Fruit fly (Drosophila melanogaster) whole organism, embryonic: ENCODE measurements around the gene CG34435.
A peak's percentile ranks its signal among the peaks of the same experiment; 100 is the strongest.

Experiments
- ATbp ChIP-seq: fragments of 200-800 bp; sonication (Bioruptor generic); optimal IDR thresholded peaks from 2 replicates; lab custom pipeline; 2017; ENCODE audit warnings: missing biosample characterization, mild to moderate bottlenecking, missing genetic modification characterization, missing genetic modification reagents
- CG11504 ChIP-seq: fragments of 200-800 bp; sonication (Bioruptor generic); optimal IDR thresholded peaks from 3 replicates; lab custom pipeline; 2019; ENCODE audit warnings: missing biosample characterization, mild to moderate bottlenecking, missing genetic modification characterization, moderate library complexity
- CG1233 ChIP-seq: fragments of 200-800 bp; sonication (Bioruptor generic); optimal IDR thresholded peaks from 4 replicates; lab custom pipeline; 2018; ENCODE audit warnings: missing biosample characterization, mild to moderate bottlenecking, missing genetic modification characterization
- CG15011 ChIP-seq: fragments of 200-800 bp; sonication (Bioruptor generic); optimal IDR thresholded peaks from 3 replicates; lab custom pipeline; 2018; ENCODE audit warnings: missing biosample characterization, mild to moderate bottlenecking, missing genetic modification characterization
- CG17359 ChIP-seq: fragments of 200-800 bp; sonication (Bioruptor generic); optimal IDR thresholded peaks from 3 replicates; lab custom pipeline; 2018; ENCODE audit warnings: missing biosample characterization, mild to moderate bottlenecking, missing genetic modification characterization, moderate library complexity
- CG18476 ChIP-seq: fragments of 200-800 bp; sonication (Bioruptor generic); optimal IDR thresholded peaks from 2 replicates; lab custom pipeline; 2016; ENCODE audit warnings: missing biosample characterization, mild to moderate bottlenecking, missing genetic modification characterization
- CG18599 ChIP-seq: fragments of 200-800 bp; sonication (Bioruptor generic); optimal IDR thresholded peaks from 3 replicates; lab custom pipeline; 2017; ENCODE audit warnings: missing biosample characterization, missing genetic modification characterization, mild to moderate bottlenecking, moderate library complexity, missing genetic modification reagents
- CG2712 ChIP-seq: fragments of 200-800 bp; optimal IDR thresholded peaks from 3 replicates; lab custom pipeline; 2019; ENCODE audit warnings: missing biosample characterization, mild to moderate bottlenecking, missing genetic modification characterization, moderate library complexity
- CG30431 ChIP-seq: fragments of 200-800 bp; sonication (Bioruptor generic); optimal IDR thresholded peaks from 2 replicates; lab custom pipeline; 2017; ENCODE audit warnings: missing biosample characterization, missing genetic modification characterization
- CG31365 ChIP-seq: fragments of 200-800 bp; sonication (Bioruptor generic); optimal IDR thresholded peaks from 2 replicates; lab custom pipeline; 2018; ENCODE audit warnings: missing biosample characterization, mild to moderate bottlenecking, missing genetic modification characterization
- CG3163 ChIP-seq: fragments of 200-800 bp; sonication (Bioruptor generic); optimal IDR thresholded peaks from 3 replicates; lab custom pipeline; 2016; ENCODE audit warnings: missing biosample characterization, missing genetic modification characterization
- CG3847 ChIP-seq: fragments of 200-800 bp; sonication (Bioruptor generic); IDR thresholded peaks from 2 replicates; pipeline ENCODE4 v1.3.6; 2022; ENCODE audit warnings: missing biosample characterization, missing genetic modification characterization
- CG4424 ChIP-seq: fragments of 200-800 bp; sonication (Bioruptor generic); optimal IDR thresholded peaks from 3 replicates; lab custom pipeline; 2016; ENCODE audit warnings: missing biosample characterization, missing genetic modification characterization
- CG5953 ChIP-seq: fragments of 200-800 bp; sonication (Bioruptor generic); IDR thresholded peaks from 2 replicates; pipeline ENCODE4 v1.3.6; 2022; ENCODE audit warnings: missing biosample characterization, missing genetic modification characterization
- CG7556 ChIP-seq: fragments of 200-800 bp; sonication (Bioruptor generic); optimal IDR thresholded peaks from 2 replicates; lab custom pipeline; 2017; ENCODE audit warnings: missing biosample characterization, mild to moderate bottlenecking, missing genetic modification characterization
- CG8765 ChIP-seq: fragments of 200-800 bp; sonication (Bioruptor generic); IDR thresholded peaks from 2 replicates; pipeline ENCODE4 v1.3.6; 2022; ENCODE audit warnings: missing biosample characterization, missing genetic modification characterization
- CG8924 ChIP-seq: fragments of 200-800 bp; optimal IDR thresholded peaks from 3 replicates; lab custom pipeline; 2019; ENCODE audit warnings: missing biosample characterization, mild to moderate bottlenecking, missing genetic modification characterization, moderate library complexity
- CG9215 ChIP-seq: fragments of 200-800 bp; sonication (Bioruptor generic); IDR thresholded peaks from 2 replicates; pipeline ENCODE4 v1.3.6; 2022; ENCODE audit warnings: missing biosample characterization, missing genetic modification characterization
- CG9727 ChIP-seq: fragments of 200-800 bp; sonication (Bioruptor generic); optimal IDR thresholded peaks from 3 replicates; lab custom pipeline; 2017; ENCODE audit warnings: missing biosample characterization, mild to moderate bottlenecking, missing genetic modification characterization
- D ChIP-seq, 2 experiments: fragments of 200-800 bp in 1 of 2; fragments of >200 bp in 1 of 2; sonication (Bioruptor generic) in 1 of 2; optimal IDR thresholded peaks; 2 replicates in 1 of 2; 3 replicates in 1 of 2; lab custom pipeline; 2017; ENCODE audit warnings: mild to moderate bottlenecking in 1 of 2, missing biosample characterization in 1 of 2, missing genetic modification characterization in 1 of 2, missing genetic modification reagents in 1 of 2
- Deaf1 ChIP-seq: fragments of 200-800 bp; optimal IDR thresholded peaks from 3 replicates; lab custom pipeline; 2019; ENCODE audit warnings: missing biosample characterization, mild to moderate bottlenecking, missing genetic modification characterization, moderate library complexity
- HLH3B ChIP-seq: fragments of 200-800 bp; sonication (Bioruptor generic); IDR thresholded peaks from 2 replicates; pipeline ENCODE4 v1.3.6; 2022; ENCODE audit warnings: missing biosample characterization, missing genetic modification characterization
- HLHmδ ChIP-seq: fragments of 200-800 bp; sonication (Bioruptor generic); optimal IDR thresholded peaks from 2 replicates; lab custom pipeline; 2018; ENCODE audit warnings: missing biosample characterization, mild to moderate bottlenecking, missing genetic modification characterization, moderate library complexity
- Hr51 ChIP-seq, 2 experiments: fragments of 200-800 bp; sonication (Bioruptor generic); optimal IDR thresholded peaks; 2 replicates in 1 of 2; 3 replicates in 1 of 2; lab custom pipeline; 2016 to 2018; ENCODE audit warnings: missing biosample characterization in 2 of 2, missing genetic modification characterization in 2 of 2, mild to moderate bottlenecking in 1 of 2, moderate library complexity in 1 of 2
- Mrtf ChIP-seq: fragments of 200-800 bp; sonication (Bioruptor generic); IDR thresholded peaks from 3 replicates; pipeline ENCODE4 v1.3.6; 2022; ENCODE audit warnings: missing biosample characterization, missing genetic modification characterization
- Ptx1 ChIP-seq: fragments of 200-800 bp; sonication (Bioruptor generic); IDR thresholded peaks from 2 replicates; pipeline ENCODE4 v1.3.6; 2022; ENCODE audit warnings: missing biosample characterization, missing genetic modification characterization
- Side ChIP-seq: fragments of 200-800 bp; sonication (Bioruptor generic); optimal IDR thresholded peaks from 2 replicates; lab custom pipeline; 2016; ENCODE audit warnings: missing biosample characterization, missing genetic modification characterization
- ap ChIP-seq: fragments of 200-800 bp; sonication (Bioruptor generic); IDR thresholded peaks from 2 replicates; pipeline ENCODE4 v1.3.6; 2022; ENCODE audit warnings: missing biosample characterization, missing genetic modification characterization
- bab2 ChIP-seq: fragments of 200-800 bp; sonication (Bioruptor generic); optimal IDR thresholded peaks from 2 replicates; lab custom pipeline; 2016; ENCODE audit warnings: missing biosample characterization, missing genetic modification characterization
- br ChIP-seq: fragments of >200 bp; optimal IDR thresholded peaks from 2 replicates; lab custom pipeline; 2017
- bsh ChIP-seq, 2 experiments: fragments of 200-800 bp; sonication (Bioruptor generic); optimal IDR thresholded peaks; 2 replicates each; lab custom pipeline; 2017 to 2018; ENCODE audit warnings: mild to moderate bottlenecking in 2 of 2, missing biosample characterization in 2 of 2, missing genetic modification characterization in 2 of 2, moderate library complexity in 1 of 2
- chif ChIP-seq, 2 experiments: fragments of 200-800 bp; sonication (Bioruptor generic); optimal IDR thresholded peaks; 3 replicates each; lab custom pipeline; 2016; ENCODE audit warnings: missing biosample characterization in 2 of 2, missing genetic modification characterization in 2 of 2
- ci ChIP-seq: fragments of 200-800 bp; sonication (Bioruptor generic); IDR thresholded peaks from 3 replicates; pipeline ENCODE4 v1.3.6; 2022; ENCODE audit warnings: missing biosample characterization, missing genetic modification characterization
- eve ChIP-seq, 2 experiments: fragments of >200 bp; optimal IDR thresholded peaks; 2 replicates each; lab custom pipeline; 2017; ENCODE audit warnings: missing biosample characterization in 2 of 2, missing genetic modification characterization in 2 of 2
- gem ChIP-seq: fragments of 200-800 bp; sonication (Bioruptor generic); optimal IDR thresholded peaks from 2 replicates; lab custom pipeline; 2019; ENCODE audit warnings: missing biosample characterization, mild to moderate bottlenecking, missing genetic modification characterization, moderate library complexity
- grau ChIP-seq: fragments of 200-800 bp; optimal IDR thresholded peaks from 3 replicates; lab custom pipeline; 2019; ENCODE audit warnings: missing biosample characterization, mild to moderate bottlenecking, missing genetic modification characterization, moderate library complexity
- gsb-n ChIP-seq: fragments of 200-800 bp; sonication (Bioruptor generic); optimal IDR thresholded peaks from 3 replicates; lab custom pipeline; 2018; ENCODE audit warnings: missing biosample characterization, mild to moderate bottlenecking, missing genetic modification characterization
- hkb ChIP-seq, 2 experiments: fragments of 200-800 bp in 1 of 2; fragments of >200 bp in 1 of 2; sonication (Bioruptor generic) in 1 of 2; IDR thresholded peaks in 1 of 2; optimal IDR thresholded peaks in 1 of 2; 2 replicates each; pipeline versions ENCODE4 v1.3.6 to Lab custom; 2017 to 2022; ENCODE audit warnings: missing biosample characterization in 1 of 2, missing genetic modification characterization in 1 of 2
- lab ChIP-seq: fragments of 200-800 bp; sonication (Bioruptor generic); optimal IDR thresholded peaks from 3 replicates; lab custom pipeline; 2017; ENCODE audit warnings: missing biosample characterization, missing genetic modification characterization, mild to moderate bottlenecking, moderate library complexity, missing genetic modification reagents
- lola ChIP-seq, 3 experiments: fragments of >200 bp in 2 of 3; fragments of 200-800 bp in 1 of 3; sonication (Bioruptor generic) in 1 of 3; optimal IDR thresholded peaks; 2 replicates each; lab custom pipeline; 2017 to 2019; ENCODE audit warnings: missing biosample characterization in 3 of 3, missing genetic modification characterization in 3 of 3, mild to moderate bottlenecking in 1 of 3, moderate library complexity in 1 of 3
- oc ChIP-seq: fragments of 200-800 bp; sonication (Bioruptor generic); optimal IDR thresholded peaks from 2 replicates; lab custom pipeline; 2018; ENCODE audit warnings: missing biosample characterization, mild to moderate bottlenecking, missing genetic modification characterization, moderate library complexity
- phol ChIP-seq: fragments of 200-800 bp; sonication (Bioruptor generic); optimal IDR thresholded peaks from 3 replicates; lab custom pipeline; 2018; ENCODE audit warnings: missing biosample characterization, mild to moderate bottlenecking, missing genetic modification characterization, moderate library complexity
- prd ChIP-seq, 3 experiments: fragments of >200 bp in 2 of 3; fragments of 200-800 bp in 1 of 3; sonication (Bioruptor generic) in 1 of 3; optimal IDR thresholded peaks in 2 of 3; IDR thresholded peaks in 1 of 3; 2 replicates in 2 of 3; 3 replicates in 1 of 3; pipeline versions ENCODE4 v1.3.6 to Lab custom; 2017 to 2022; ENCODE audit warnings: missing biosample characterization in 1 of 3, missing genetic modification characterization in 1 of 3
- sens ChIP-seq: fragments of 200-800 bp; sonication (Bioruptor generic); peaks from one replicate; lab custom pipeline; 2016; ENCODE audit warnings: missing biosample characterization, missing genetic modification characterization
- sqz ChIP-seq: fragments of 200-800 bp; sonication (Bioruptor generic); optimal IDR thresholded peaks from 3 replicates; lab custom pipeline; 2018; ENCODE audit warnings: missing biosample characterization, mild to moderate bottlenecking, missing genetic modification characterization
- unpg ChIP-seq: fragments of 200-800 bp; sonication (Bioruptor generic); optimal IDR thresholded peaks from 3 replicates; lab custom pipeline; 2018; ENCODE audit warnings: missing biosample characterization, mild to moderate bottlenecking, missing genetic modification characterization, moderate library complexity
- vvl ChIP-seq: fragments of 200-800 bp; sonication (Bioruptor generic); IDR thresholded peaks from 2 replicates; pipeline ENCODE4 v1.3.6; 2022; ENCODE audit warnings: missing biosample characterization, missing genetic modification characterization
- zf30C ChIP-seq: fragments of 200-800 bp; sonication (Bioruptor generic); optimal IDR thresholded peaks from 3 replicates; lab custom pipeline; 2018; ENCODE audit warnings: missing biosample characterization, mild to moderate bottlenecking, missing genetic modification characterization

Gene CG34435

DNA sequence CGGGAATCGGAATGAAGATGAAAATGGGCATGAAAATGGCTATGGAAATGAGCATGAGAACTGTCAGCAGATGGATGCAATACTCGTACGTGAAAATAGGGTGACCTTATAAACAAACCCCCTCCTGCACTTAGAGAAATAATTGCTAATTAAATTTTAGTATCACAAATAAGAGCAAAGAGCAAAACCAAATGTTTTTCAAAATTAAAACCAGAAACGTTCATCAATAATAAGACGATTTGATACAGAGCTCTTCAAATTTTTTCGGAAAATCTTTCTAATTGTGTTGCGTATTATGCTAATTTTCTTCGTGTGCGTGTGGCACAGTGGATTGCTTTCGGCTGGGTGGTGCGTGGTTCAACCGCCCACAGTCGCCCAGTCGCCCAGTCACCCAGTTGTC is 32.0 kb upstream of the CG34435 start (continued):
- TF ChIP-seq eve (GFP tag; optimal IDR thresholded peaks at IDR 0.05; lab: Kevin White, UChicago), result peak in 1 of 2 experiments; percentile 18
- no peak for TF ChIP-seq Side (GFP tag; lab: Kevin White, UChicago)
- peak; percentile 23 for TF ChIP-seq CG9727 (GFP tag; lab: Kevin White, UChicago)
- TF ChIP-seq ATbp (GFP tag; lab: Kevin White, UChicago), result peak; percentile 11
- no peak for TF ChIP-seq CG9215 (GFP tag; lab: Robert Waterston, UW)
- peak in 1 of 2 experiments; percentile 56 for TF ChIP-seq bsh (GFP tag; optimal IDR thresholded peaks at IDR 0.05; lab: Kevin White, UChicago)
- TF ChIP-seq sqz (GFP tag; lab: Kevin White, UChicago), result no peak
- no peak for TF ChIP-seq bab2 (GFP tag; lab: Kevin White, UChicago)
- TF ChIP-seq prd (optimal IDR thresholded peaks at IDR 0.05; lab: Kevin White, UChicago), result no peak
- peak; percentile 18; the same call in 1 of the 3 replicates for TF ChIP-seq prd (GFP tag; IDR thresholded peaks at IDR 0.05; lab: Robert Waterston, UW)
- TF ChIP-seq CG30431 (GFP tag; lab: Kevin White, UChicago), result no peak
- peak in 1 of 2 experiments; percentile 4 for TF ChIP-seq Hr51 (GFP tag; optimal IDR thresholded peaks at IDR 0.05; lab: Kevin White, UChicago)
- TF ChIP-seq unpg (GFP tag; lab: Kevin White, UChicago), result peak; percentile 35
- no peak for TF ChIP-seq CG1233
- TF ChIP-seq ci (GFP tag; lab: Robert Waterston, UW), result peak; percentile 45; the same call in 1 of the 3 replicates
- peak; percentile 51 for TF ChIP-seq phol (tag; lab: Kevin White, UChicago)
- TF ChIP-seq chif (GFP tag; optimal IDR thresholded peaks at IDR 0.05; lab: Kevin White, UChicago), result peak in 1 of 2 experiments; percentile 41
- no peak for TF ChIP-seq CG5953
- no peak for TF ChIP-seq HLHmδ (GFP tag; lab: Kevin White, UChicago)
- TF ChIP-seq Mrtf (GFP tag; lab: Robert Waterston, UW), result no peak
- TF ChIP-seq grau, result peak; percentile 17
- TF ChIP-seq HLH3B (GFP tag; lab: Robert Waterston, UW), result 0 out of 2 replicates have a peak, but pooled peaks have one; percentile 7
- TF ChIP-seq CG31365 (tag; lab: Kevin White, UChicago), result no peak
- no peak for TF ChIP-seq CG3847 (GFP tag; lab: Robert Waterston, UW)
- peak; percentile 93 for TF ChIP-seq sens (GFP tag; lab: Kevin White, UChicago)
- no peak for TF ChIP-seq D (optimal IDR thresholded peaks at IDR 0.05; lab: Kevin White, UChicago)
- peak; percentile 34 for TF ChIP-seq D (GFP tag; optimal IDR thresholded peaks at IDR 0.05; lab: Kevin White, UChicago)
- no peak for TF ChIP-seq hkb (optimal IDR thresholded peaks at IDR 0.05; lab: Kevin White, UChicago)
- peak; percentile 10; the same call in 1 of the 2 replicates for TF ChIP-seq hkb (GFP tag; IDR thresholded peaks at IDR 0.05; lab: Robert Waterston, UW)
- TF ChIP-seq CG4424 (GFP tag; lab: Kevin White, UChicago), result peak; percentile 13
- TF ChIP-seq ap (GFP tag; lab: Robert Waterston, UW), result no peak
- peak; percentile 29 for TF ChIP-seq gsb-n (tag; lab: Kevin White, UChicago)
- peak; percentile 53 for TF ChIP-seq CG11504 (tag; lab: Kevin White, UChicago)
- TF ChIP-seq Ptx1, result no peak
- TF ChIP-seq CG8765 (GFP tag; lab: Robert Waterston, UW), result no peak
- peak; percentile 57 for TF ChIP-seq gem (tag; lab: Kevin White, UChicago)
- peak; percentile 8 for TF ChIP-seq CG8924 (tag; lab: Kevin White, UChicago)
- TF ChIP-seq zf30C (GFP tag; lab: Kevin White, UChicago), result peak; percentile 18
- no peak for TF ChIP-seq CG18476 (GFP tag; lab: Kevin White, UChicago)
- TF ChIP-seq lola (GFP tag; optimal IDR thresholded peaks at IDR 0.05; lab: Kevin White, UChicago), result peak in 1 of 3 experiments; percentile 28
- no peak for TF ChIP-seq CG3163 (GFP tag; lab: Kevin White, UChicago)
- peak; percentile 10; the same call in 1 of the 2 replicates for TF ChIP-seq vvl (GFP tag; lab: Robert Waterston, UW)
- TF ChIP-seq Deaf1, result peak; percentile 7
- peak; percentile 18 for TF ChIP-seq CG7556 (GFP tag; lab: Kevin White, UChicago)
- peak; percentile 43 for TF ChIP-seq CG17359
- peak; percentile 46 for TF ChIP-seq CG18599
- peak; percentile 30 for TF ChIP-seq lab
- TF ChIP-seq CG15011 (GFP tag; lab: Kevin White, UChicago), result no peak
- peak; percentile 41 for TF ChIP-seq CG2712 (tag; lab: Kevin White, UChicago)
- no peak for TF ChIP-seq br
- TF ChIP-seq oc (tag; lab: Kevin White, UChicago), result peak; percentile 18
